Fruit fly (Drosophila melanogaster): ENCODE results near the gene Pldn.
A peak's percentile ranks its signal among the peaks of the same experiment; 100 is the strongest.

Gene Pldn

dm6 chr3L:11696294-11697116 lies 5.3 kb upstream of the Pldn start, which contains the start of gene Dph1 (continued):
- peak; percentile 83 for TF ChIP-seq slbo (GFP tag; IDR thresholded peaks at IDR 0.05)
- peak; percentile 88 for TF ChIP-seq CG10979 (tag; optimal IDR thresholded peaks at IDR 0.05)
- TF ChIP-seq Ptx1 (GFP tag; IDR thresholded peaks at IDR 0.05): no peak; the same call in 1 of the 2 replicates
- TF ChIP-seq croc (GFP tag; conservative IDR thresholded peaks at IDR 0.05): no peak; the same call in 1 of the 3 replicates
- TF ChIP-seq fru (optimal IDR thresholded peaks at IDR 0.05): no peak
- TF ChIP-seq BEAF-32 (GFP tag; optimal IDR thresholded peaks at IDR 0.05): peak; percentile 30
- TF ChIP-seq seq (GFP tag; IDR thresholded peaks at IDR 0.05): peak; percentile 80
- 0 out of 3 replicates have a peak, but pooled peaks have one; percentile 81 for TF ChIP-seq CG3726 (GFP tag; IDR thresholded peaks at IDR 0.05)
- TF ChIP-seq CG10274 (GFP tag; optimal IDR thresholded peaks at IDR 0.05): peak; percentile 40
- TF ChIP-seq chif (GFP tag; optimal IDR thresholded peaks at IDR 0.05): peak; percentile 69 to 85
- TF ChIP-seq ase (GFP tag; IDR thresholded peaks at IDR 0.05): peak; percentile 78; the same call in 2 of the 3 replicates
- TF ChIP-seq knrl (GFP tag; IDR thresholded peaks at IDR 0.05; ENCODE audit: partially characterized antibody): peak; percentile 44; the same call in 1 of the 3 replicates
- TF ChIP-seq br (optimal IDR thresholded peaks at IDR 0.05): no peak
- TF ChIP-seq CG34224 (GFP tag; IDR thresholded peaks at IDR 0.05; ENCODE audit: partially characterized antibody): peak; percentile 64
- TF ChIP-seq mirr (GFP tag; optimal IDR thresholded peaks at IDR 0.05): peak; percentile 61
- peak; percentile 87 for TF ChIP-seq tgo (GFP tag; IDR thresholded peaks at IDR 0.05)
- peak; percentile 93 for TF ChIP-seq CG34422 (GFP tag; IDR thresholded peaks at IDR 0.05)
- no peak; the same call in 1 of the 2 replicates for TF ChIP-seq unc-4 (GFP tag; IDR thresholded peaks at IDR 0.05; ENCODE audit: partially characterized antibody)
- no peak for TF ChIP-seq zf30C (GFP tag; optimal IDR thresholded peaks at IDR 0.05)
- peak; percentile 67; the same call in 2 of the 3 replicates for TF ChIP-seq CG6175 (GFP tag; IDR thresholded peaks at IDR 0.05)
- TF ChIP-seq Stat92E (GFP tag; optimal IDR thresholded peaks at IDR 0.05): peak in 1 of 3 experiments; percentile 92
- peak; percentile 71 for TF ChIP-seq HmgZ (tag; optimal IDR thresholded peaks at IDR 0.05)
- peak; percentile 16 for TF ChIP-seq CG13123 (GFP tag; optimal IDR thresholded peaks at IDR 0.05)
- TF ChIP-seq dm (GFP tag; optimal IDR thresholded peaks at IDR 0.05): peak; percentile 88
- TF ChIP-seq zen (tag; optimal IDR thresholded peaks at IDR 0.05): peak; percentile 41
- peak; percentile 54 for TF ChIP-seq wek (GFP tag; optimal IDR thresholded peaks at IDR 0.05)
- TF ChIP-seq gfzf (GFP tag; optimal IDR thresholded peaks at IDR 0.05): peak; percentile 8
- peak; percentile 62 for TF ChIP-seq stwl (tag; optimal IDR thresholded peaks at IDR 0.05)
- TF ChIP-seq Max (GFP tag; optimal IDR thresholded peaks at IDR 0.05): peak; percentile 46
- TF ChIP-seq inv (GFP tag; IDR thresholded peaks at IDR 0.05; ENCODE audit: partially characterized antibody): peak; percentile 31; the same call in 1 of the 2 replicates
- TF ChIP-seq CG17568 (GFP tag; optimal IDR thresholded peaks at IDR 0.05): peak; percentile 68
- TF ChIP-seq gem (tag; optimal IDR thresholded peaks at IDR 0.05): peak; percentile 87
- TF ChIP-seq ken (GFP tag; IDR thresholded peaks at IDR 0.05): peak; percentile 89
- peak; percentile 76 for TF ChIP-seq D19A (tag; optimal IDR thresholded peaks at IDR 0.05)
- TF ChIP-seq CG11093 (GFP tag; IDR thresholded peaks at IDR 0.05): no peak; the same call in 2 of the 3 replicates
- TF ChIP-seq CG13296 (GFP tag; optimal IDR thresholded peaks at IDR 0.05): peak; percentile 70
- no peak for TF ChIP-seq cad (GFP tag; optimal IDR thresholded peaks at IDR 0.05)
- peak; percentile 59 for TF ChIP-seq schlank (tag; optimal IDR thresholded peaks at IDR 0.05)
- no peak for TF ChIP-seq yki (optimal IDR thresholded peaks at IDR 0.05)
- TF ChIP-seq NK7.1 (GFP tag; optimal IDR thresholded peaks at IDR 0.05): peak; percentile 78
- TF ChIP-seq lab (GFP tag; optimal IDR thresholded peaks at IDR 0.05): peak; percentile 88
- TF ChIP-seq CG2678 (tag; optimal IDR thresholded peaks at IDR 0.05): peak; percentile 85
- TF ChIP-seq odd (GFP tag; optimal IDR thresholded peaks at IDR 0.05): peak; percentile 76
- TF ChIP-seq CG11695 (GFP tag; IDR thresholded peaks at IDR 0.05): peak; percentile 89
- peak; percentile 67 for TF ChIP-seq CG11696 (GFP tag; IDR thresholded peaks at IDR 0.05)
- TF ChIP-seq CG14667 (GFP tag; IDR thresholded peaks at IDR 0.05): no peak
- TF ChIP-seq nau (GFP tag; optimal IDR thresholded peaks at IDR 0.05): peak; percentile 72
- peak; percentile 88 for TF ChIP-seq ind (GFP tag; optimal IDR thresholded peaks at IDR 0.05)
- peak; percentile 50 for TF ChIP-seq CG15696 (tag; optimal IDR thresholded peaks at IDR 0.05)

Measured in whole organism, embryonic.